Fruit fly (Drosophila melanogaster) whole organism, embryonic: Measurements from ENCODE around the gene CG42554.

Experiments used
- BEAF-32 ChIP-seq: fragments of 200-800 bp; sonication (Bioruptor generic); optimal IDR thresholded peaks from 3 replicates; lab custom pipeline; 2017; ENCODE audit warnings: missing biosample characterization, missing genetic modification characterization, mild to moderate bottlenecking, moderate library complexity, missing genetic modification reagents
- Bgb ChIP-seq: fragments of 200-800 bp; sonication (Bioruptor generic); IDR thresholded peaks from 2 replicates; pipeline ENCODE4 v1.3.6; 2022; ENCODE audit warnings: missing biosample characterization, missing genetic modification characterization; ENCODE audit not compliant: partially characterized antibody
- CG10267 ChIP-seq: fragments of 200-800 bp; sonication (Bioruptor generic); optimal IDR thresholded peaks from 2 replicates; lab custom pipeline; 2018; ENCODE audit warnings: missing biosample characterization, mild to moderate bottlenecking, missing genetic modification characterization, moderate library complexity
- CG13287 ChIP-seq: fragments of 200-800 bp; sonication (Bioruptor generic); IDR thresholded peaks from 2 replicates; pipeline ENCODE4 v1.3.6; 2022; ENCODE audit warnings: missing biosample characterization, missing genetic modification characterization; ENCODE audit not compliant: partially characterized antibody
- CG13624 ChIP-seq: fragments of 200-800 bp; sonication (Bioruptor generic); optimal IDR thresholded peaks from 2 replicates; lab custom pipeline; 2016; ENCODE audit warnings: missing biosample characterization, missing genetic modification characterization
- CG14710 ChIP-seq: fragments of 200-800 bp; sonication (Bioruptor generic); optimal IDR thresholded peaks from 3 replicates; lab custom pipeline; 2019; ENCODE audit warnings: missing biosample characterization, mild to moderate bottlenecking, missing genetic modification characterization, moderate library complexity
- CG1603 ChIP-seq: fragments of 200-800 bp; sonication (Bioruptor generic); optimal IDR thresholded peaks from 2 replicates; lab custom pipeline; 2019; ENCODE audit warnings: missing biosample characterization, mild to moderate bottlenecking, missing genetic modification characterization, moderate library complexity
- CG16813 ChIP-seq: fragments of 200-800 bp; sonication (Bioruptor generic); IDR thresholded peaks from 3 replicates; pipeline ENCODE4 v1.3.6; 2022; ENCODE audit warnings: missing biosample characterization, missing genetic modification characterization; ENCODE audit not compliant: partially characterized antibody
- CG17912 ChIP-seq: fragments of 200-800 bp; sonication (Bioruptor generic); optimal IDR thresholded peaks from 2 replicates; lab custom pipeline; 2018; ENCODE audit warnings: missing biosample characterization, mild to moderate bottlenecking, missing genetic modification characterization
- CG2129 ChIP-seq: fragments of 200-800 bp; sonication (Bioruptor generic); IDR thresholded peaks from 2 replicates; pipeline ENCODE4 v1.3.6; 2022; ENCODE audit warnings: missing biosample characterization, missing genetic modification characterization; ENCODE audit not compliant: partially characterized antibody
- CG31388 ChIP-seq: fragments of 200-800 bp; sonication (Bioruptor generic); optimal IDR thresholded peaks from 2 replicates; lab custom pipeline; 2016; ENCODE audit warnings: missing biosample characterization, missing genetic modification characterization
- CG34224 ChIP-seq: fragments of 200-800 bp; sonication (Bioruptor generic); IDR thresholded peaks from 3 replicates; pipeline ENCODE4 v1.3.6; 2022; ENCODE audit warnings: missing biosample characterization, missing genetic modification characterization; ENCODE audit not compliant: partially characterized antibody
- CG4617 ChIP-seq: fragments of 200-800 bp; sonication (Bioruptor generic); optimal IDR thresholded peaks from 3 replicates; lab custom pipeline; 2016; ENCODE audit warnings: missing biosample characterization, missing genetic modification characterization, borderline replicate concordance
- CG4730 ChIP-seq: fragments of 200-800 bp; sonication (Bioruptor generic); IDR thresholded peaks from 2 replicates; pipeline ENCODE4 v1.3.6; 2022; ENCODE audit warnings: missing biosample characterization, missing genetic modification characterization
- CG6791 ChIP-seq: fragments of 200-800 bp; sonication (Bioruptor generic); IDR thresholded peaks from 3 replicates; pipeline ENCODE4 v1.3.6; 2022; ENCODE audit warnings: missing biosample characterization, missing genetic modification characterization; ENCODE audit not compliant: partially characterized antibody
- CG7786 ChIP-seq: fragments of 200-800 bp; sonication (Bioruptor generic); optimal IDR thresholded peaks from 2 replicates; lab custom pipeline; 2016; ENCODE audit warnings: missing biosample characterization, missing genetic modification characterization
- D ChIP-seq, 2 experiments: fragments of 200-800 bp in 1 of 2; fragments of >200 bp in 1 of 2; sonication (Bioruptor generic) in 1 of 2; optimal IDR thresholded peaks; 2 replicates in 1 of 2; 3 replicates in 1 of 2; lab custom pipeline; 2017; ENCODE audit warnings: mild to moderate bottlenecking in 1 of 2, missing biosample characterization in 1 of 2, missing genetic modification characterization in 1 of 2, missing genetic modification reagents in 1 of 2
- Dll ChIP-seq: fragments of 200-800 bp; sonication (Bioruptor generic); IDR thresholded peaks from 4 replicates; pipeline ENCODE4 v1.3.6; 2022; ENCODE audit warnings: missing biosample characterization, missing genetic modification characterization; ENCODE audit not compliant: partially characterized antibody
- Dp ChIP-seq: fragments of 200-800 bp; sonication (Bioruptor generic); optimal IDR thresholded peaks from 2 replicates; lab custom pipeline; 2018; ENCODE audit warnings: missing biosample characterization, mild to moderate bottlenecking, missing genetic modification characterization, moderate library complexity
- Dref ChIP-seq: fragments of 200-800 bp; sonication (Bioruptor generic); IDR thresholded peaks from 2 replicates; pipeline ENCODE4 v1.3.6; 2022; ENCODE audit warnings: missing biosample characterization, missing genetic modification characterization
- MBD-R2 ChIP-seq: fragments of 200-800 bp; sonication (Bioruptor generic); IDR thresholded peaks from 2 replicates; pipeline ENCODE4 v1.3.6; 2022; ENCODE audit warnings: missing biosample characterization, missing genetic modification characterization
- MESR4 ChIP-seq: fragments of 200-800 bp; sonication (Bioruptor generic); optimal IDR thresholded peaks from 2 replicates; lab custom pipeline; 2018; ENCODE audit warnings: missing biosample characterization, mild to moderate bottlenecking, missing genetic modification characterization, moderate library complexity
- Med ChIP-seq: fragments of 200-800 bp; sonication (Bioruptor generic); peaks from one replicate; lab custom pipeline; 2016; ENCODE audit warnings: missing biosample characterization, missing genetic modification characterization, mild to moderate bottlenecking, inconsistent platforms, moderate library complexity
- NC2β ChIP-seq: fragments of 200-800 bp; sonication (Bioruptor generic); optimal IDR thresholded peaks from 2 replicates; lab custom pipeline; 2016; ENCODE audit warnings: missing biosample characterization, missing genetic modification characterization
- Opbp ChIP-seq: fragments of 200-800 bp; sonication (Bioruptor generic); IDR thresholded peaks from 3 replicates; pipeline ENCODE4 v1.3.6; 2022; ENCODE audit warnings: missing biosample characterization, missing genetic modification characterization; ENCODE audit not compliant: partially characterized antibody
- Sry-δ ChIP-seq: fragments of 200-800 bp; sonication (Bioruptor generic); optimal IDR thresholded peaks from 2 replicates; lab custom pipeline; 2016; ENCODE audit warnings: missing biosample characterization, missing genetic modification characterization
- amos ChIP-seq: fragments of 200-800 bp; sonication (Bioruptor generic); IDR thresholded peaks from 2 replicates; pipeline ENCODE4 v1.3.6; 2022; ENCODE audit warnings: missing biosample characterization, missing genetic modification characterization; ENCODE audit not compliant: partially characterized antibody
- ato ChIP-seq: fragments of 200-800 bp; sonication (Bioruptor generic); IDR thresholded peaks from 2 replicates; pipeline ENCODE4 v1.3.6; 2022; ENCODE audit warnings: missing biosample characterization, missing genetic modification characterization; ENCODE audit not compliant: partially characterized antibody
- bbx ChIP-seq: fragments of 200-800 bp; sonication (Bioruptor generic); IDR thresholded peaks from 2 replicates; pipeline ENCODE4 v1.3.6; 2022; ENCODE audit warnings: missing biosample characterization, missing genetic modification characterization; ENCODE audit not compliant: partially characterized antibody
- cg ChIP-seq: fragments of 200-800 bp; sonication (Bioruptor generic); optimal IDR thresholded peaks from 3 replicates; lab custom pipeline; 2019; ENCODE audit warnings: missing biosample characterization, mild to moderate bottlenecking, missing genetic modification characterization, moderate library complexity
- ci ChIP-seq: fragments of 200-800 bp; sonication (Bioruptor generic); IDR thresholded peaks from 3 replicates; pipeline ENCODE4 v1.3.6; 2022; ENCODE audit warnings: missing biosample characterization, missing genetic modification characterization
- dm ChIP-seq: fragments of 200-800 bp; sonication (Bioruptor generic); optimal IDR thresholded peaks from 3 replicates; lab custom pipeline; 2016; ENCODE audit warnings: missing biosample characterization, missing genetic modification characterization
- gem ChIP-seq: fragments of 200-800 bp; sonication (Bioruptor generic); optimal IDR thresholded peaks from 2 replicates; lab custom pipeline; 2019; ENCODE audit warnings: missing biosample characterization, mild to moderate bottlenecking, missing genetic modification characterization, moderate library complexity
- hbn ChIP-seq: fragments of 200-800 bp; sonication (Bioruptor generic); IDR thresholded peaks from 2 replicates; pipeline ENCODE4 v1.3.6; 2022; ENCODE audit warnings: missing biosample characterization, missing genetic modification characterization; ENCODE audit not compliant: partially characterized antibody
- inv ChIP-seq: fragments of 200-800 bp; sonication (Bioruptor generic); IDR thresholded peaks from 2 replicates; pipeline ENCODE4 v1.3.6; 2022; ENCODE audit warnings: missing biosample characterization, missing genetic modification characterization; ENCODE audit not compliant: partially characterized antibody
- knrl ChIP-seq: fragments of 200-800 bp; sonication (Bioruptor generic); IDR thresholded peaks from 3 replicates; pipeline ENCODE4 v1.3.6; 2022; ENCODE audit warnings: missing biosample characterization, missing genetic modification characterization; ENCODE audit not compliant: partially characterized antibody
- lbe ChIP-seq: fragments of 200-800 bp; sonication (Bioruptor generic); optimal IDR thresholded peaks from 2 replicates; lab custom pipeline; 2016; ENCODE audit warnings: missing biosample characterization, mild to moderate bottlenecking, missing genetic modification characterization
- phol ChIP-seq: fragments of 200-800 bp; sonication (Bioruptor generic); optimal IDR thresholded peaks from 3 replicates; lab custom pipeline; 2018; ENCODE audit warnings: missing biosample characterization, mild to moderate bottlenecking, missing genetic modification characterization, moderate library complexity
- pzg ChIP-seq: fragments of 200-800 bp; sonication (Bioruptor generic); optimal IDR thresholded peaks from 3 replicates; lab custom pipeline; 2018; ENCODE audit warnings: missing biosample characterization, mild to moderate bottlenecking, missing genetic modification characterization, moderate library complexity
- sens-2 ChIP-seq: fragments of 200-800 bp; sonication (Bioruptor generic); IDR thresholded peaks from 2 replicates; pipeline ENCODE4 v1.3.6; 2022; ENCODE audit warnings: missing biosample characterization, missing genetic modification characterization
- sqz ChIP-seq: fragments of 200-800 bp; sonication (Bioruptor generic); optimal IDR thresholded peaks from 3 replicates; lab custom pipeline; 2018; ENCODE audit warnings: missing biosample characterization, mild to moderate bottlenecking, missing genetic modification characterization
- stwl ChIP-seq: fragments of 200-800 bp; sonication (Bioruptor generic); optimal IDR thresholded peaks from 3 replicates; lab custom pipeline; 2018; ENCODE audit warnings: missing biosample characterization, mild to moderate bottlenecking, missing genetic modification characterization, moderate library complexity
- trem ChIP-seq: fragments of 200-800 bp; optimal IDR thresholded peaks from 3 replicates; lab custom pipeline; 2019; ENCODE audit warnings: missing biosample characterization, mild to moderate bottlenecking, missing genetic modification characterization, moderate library complexity
- twi ChIP-seq: fragments of 200-800 bp; optimal IDR thresholded peaks from 2 replicates; lab custom pipeline; 2019; ENCODE audit warnings: missing biosample characterization, mild to moderate bottlenecking, missing genetic modification characterization, moderate library complexity
- unc-4 ChIP-seq: fragments of 200-800 bp; sonication (Bioruptor generic); IDR thresholded peaks from 2 replicates; pipeline ENCODE4 v1.3.6; 2022; ENCODE audit warnings: missing biosample characterization, missing genetic modification characterization; ENCODE audit not compliant: partially characterized antibody

Gene CG42554

DNA sequence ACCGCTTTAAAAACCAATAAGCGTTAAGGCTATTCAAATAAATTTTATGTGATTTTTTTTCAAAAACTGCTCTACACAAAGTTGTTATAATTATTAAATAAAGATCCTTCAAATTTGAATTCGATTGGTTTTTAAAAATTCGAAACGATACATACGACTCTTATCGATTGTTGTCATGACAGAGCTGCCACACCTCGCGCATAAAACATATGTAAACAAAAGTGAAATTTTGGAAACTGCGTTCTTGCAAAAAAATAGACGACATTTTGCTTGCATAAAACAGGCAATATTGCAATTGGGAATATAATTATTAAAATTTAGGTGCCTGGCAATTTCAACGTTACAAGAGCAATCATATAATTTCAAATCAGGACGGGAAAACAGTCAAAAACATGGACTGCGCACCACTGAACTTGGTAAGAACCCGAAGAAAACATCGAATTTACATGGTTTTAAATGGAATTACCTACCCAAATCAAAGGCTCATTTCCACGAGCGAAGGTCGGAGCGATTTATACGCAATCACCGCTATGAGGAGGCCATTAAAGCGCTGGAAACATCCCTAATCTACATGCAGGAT lies at the start of gene CG42554:
CG42554 (plus strand) TSS at position 229 of the 580 bp plus-strand sequence.
- TF ChIP-seq Opbp (GFP tag; lab: Robert Waterston, UW) (peak; percentile 56; the same call in 1 of the 3 replicates), CG1603 (tag; lab: Kevin White, UChicago) (peak; percentile 20), Sry-δ (GFP tag; lab: Kevin White, UChicago) (peak; percentile 37), CG4617 (GFP tag; lab: Kevin White, UChicago) (peak; percentile 59), CG13624 (GFP tag; lab: Kevin White, UChicago) (peak; percentile 60), stwl (tag; lab: Kevin White, UChicago) (peak; percentile 32), CG14710 (peak; percentile 44), Dref (GFP tag; lab: Robert Waterston, UW) (peak; percentile 82), unc-4 (GFP tag; lab: Robert Waterston, UW) (peak; percentile 68), gem (tag; lab: Kevin White, UChicago) (no peak), CG34224 (GFP tag; lab: Robert Waterston, UW) (peak; percentile 68; the same call in 2 of the 3 replicates), CG10267 (tag; lab: Kevin White, UChicago) (peak; percentile 38), Med (GFP tag; lab: Kevin White, UChicago) (peak; percentile 11), sqz (no peak), ci (GFP tag; lab: Robert Waterston, UW) (no peak), Bgb (GFP tag; lab: Robert Waterston, UW) (peak; percentile 58; the same call in 1 of the 2 replicates), Dp (peak; percentile 88), knrl (GFP tag; lab: Robert Waterston, UW) (peak; percentile 41; the same call in 2 of the 3 replicates), twi (tag; lab: Kevin White, UChicago) (peak; percentile 10), CG31388 (GFP tag; lab: Kevin White, UChicago) (no peak), phol (tag; lab: Kevin White, UChicago) (peak; percentile 8), MESR4 (GFP tag; lab: Kevin White, UChicago) (peak; percentile 45), ato (GFP tag; lab: Robert Waterston, UW) (0 out of 2 replicates have a peak, but pooled peaks have one; percentile 22), cg (no peak), D (optimal IDR thresholded peaks at IDR 0.05; lab: Kevin White, UChicago) (no peak), D (GFP tag; optimal IDR thresholded peaks at IDR 0.05; lab: Kevin White, UChicago) (no peak), BEAF-32 (peak; percentile 64), CG6791 (GFP tag; lab: Robert Waterston, UW) (peak; percentile 33; the same call in 1 of the 3 replicates), sens-2 (GFP tag; lab: Robert Waterston, UW) (no peak), CG4730 (GFP tag; lab: Robert Waterston, UW) (no peak), lbe (peak; percentile 2), NC2β (GFP tag; lab: Kevin White, UChicago) (no peak), MBD-R2 (GFP tag; lab: Robert Waterston, UW) (peak; percentile 64; the same call in 1 of the 2 replicates), Dll (peak; percentile 67), trem (tag; lab: Kevin White, UChicago) (peak; percentile 63), hbn (GFP tag; lab: Robert Waterston, UW) (peak; percentile 52; the same call in 1 of the 2 replicates), dm (GFP tag; lab: Kevin White, UChicago) (no peak), CG13287 (GFP tag; lab: Robert Waterston, UW) (peak; percentile 72), amos (peak; percentile 59; the same call in 1 of the 2 replicates), CG16813 (GFP tag; lab: Robert Waterston, UW) (peak; percentile 51; the same call in 2 of the 3 replicates), CG2129 (GFP tag; lab: Robert Waterston, UW) (peak; percentile 30; the same call in 1 of the 2 replicates), CG7786 (GFP tag; lab: Kevin White, UChicago) (no peak), CG17912 (GFP tag; lab: Kevin White, UChicago) (no peak), bbx (peak; percentile 26; the same call in 1 of the 2 replicates), pzg (peak; percentile 44), inv (GFP tag; lab: Robert Waterston, UW) (0 out of 2 replicates have a peak, but pooled peaks have one; percentile 15)
